Worm (Caenorhabditis elegans) whole organism, midembryonic: ENCODE measurements around the gene ttll-12.

ENCODE experiments used
- T22C8.4 ChIP-seq: fragments of 200-800 bp; sonication (Bioruptor generic); IDR thresholded peaks from 2 replicates; pipeline ENCODE4 v1.3.6; 2022; ENCODE audit warnings: missing genetic modification characterization, missing compliant biosample characterization
- cog-1 ChIP-seq: sonication (generic microtip); optimal IDR thresholded peaks from 2 replicates; lab custom pipeline; 2016; ENCODE audit warnings: missing genetic modification characterization, missing compliant biosample characterization
- flt-1 ChIP-seq: fragments of 200-800 bp; sonication (Bioruptor generic); IDR thresholded peaks from 2 replicates; pipeline ENCODE4 v1.3.6; 2022; ENCODE audit warnings: missing genetic modification characterization, missing compliant biosample characterization
- klf-2 ChIP-seq: fragments of 200-800 bp; sonication (Bioruptor generic); conservative IDR thresholded peaks from 2 replicates; pipeline ENCODE4 v1.3.6; 2022; ENCODE audit warnings: missing genetic modification reagents, missing genetic modification characterization, missing compliant biosample characterization
- med-1 ChIP-seq: sonication (generic microtip); optimal IDR thresholded peaks from 2 replicates; lab custom pipeline; 2017; ENCODE audit warnings: missing genetic modification characterization, mild to moderate bottlenecking, missing compliant biosample characterization, antibody characterized with exemption, missing genetic modification reagents; ENCODE audit not compliant: insufficient read depth
- ref-1 ChIP-seq: fragments of 200-800 bp; sonication (Bioruptor generic); conservative IDR thresholded peaks from 2 replicates; pipeline ENCODE4 v1.3.6; 2022; ENCODE audit warnings: missing genetic modification reagents, missing genetic modification characterization, missing compliant biosample characterization
- tab-1 ChIP-seq: fragments of 200-800 bp; sonication (Bioruptor generic); IDR thresholded peaks from 2 replicates; pipeline ENCODE4 v1.3.6; 2022; ENCODE audit warnings: missing genetic modification characterization, missing compliant biosample characterization
- ztf-23 ChIP-seq: fragments of 200-800 bp; sonication (Bioruptor generic); IDR thresholded peaks from 2 replicates; pipeline ENCODE4 v1.3.6; 2022; ENCODE audit warnings: missing genetic modification reagents, missing genetic modification characterization, missing compliant biosample characterization
- ztf-29 ChIP-seq: fragments of 200-800 bp; sonication (Bioruptor generic); IDR thresholded peaks from 2 replicates; pipeline ENCODE4 v1.3.6; 2022; ENCODE audit warnings: missing genetic modification reagents, missing genetic modification characterization, missing compliant biosample characterization

ttll-12 gene

ce11 chrII:9324824-9325351 is 13.9 kb upstream of the ttll-12 start, which contains the start of gene eat-3:
eat-3 (plus strand) TSS chrII:9324874.
- TF ChIP-seq klf-2, result no peak
- TF ChIP-seq ztf-23 (GFP tag; lab: Robert Waterston, UW), result peak; percentile 65
- TF ChIP-seq flt-1 (GFP tag; lab: Robert Waterston, UW), result no peak
- TF ChIP-seq cog-1 (tag; lab: Kevin White, UChicago), result no peak
- TF ChIP-seq ztf-29 (GFP tag; lab: Robert Waterston, UW), result no peak
- no peak for TF ChIP-seq tab-1 (GFP tag; lab: Robert Waterston, UW)
- TF ChIP-seq med-1 (GFP tag; lab: Kevin White, UChicago), result no peak

- TF ChIP-seq tab-1 (GFP tag; lab: Robert Waterston, UW), result no peak
- TF ChIP-seq med-1 (GFP tag; lab: Kevin White, UChicago), result no peak
- no peak for TF ChIP-seq ref-1 (GFP tag; lab: Robert Waterston, UW)
- no peak for TF ChIP-seq klf-2
- no peak for TF ChIP-seq ztf-29 (GFP tag; lab: Robert Waterston, UW)
- TF ChIP-seq T22C8.4 (GFP tag; lab: Robert Waterston, UW), result no peak
- TF ChIP-seq flt-1 (GFP tag; lab: Robert Waterston, UW), result no peak
- no peak for TF ChIP-seq ztf-23 (GFP tag; lab: Robert Waterston, UW)
- TF ChIP-seq cog-1 (tag; lab: Kevin White, UChicago), result no peak
These were observed 13.2 kb upstream of the ttll-12 start for ce11 chrII:9325555-9325954.

ce11 chrII:9329474-9329873 is 9.3 kb upstream of the ttll-12 start, which contains the start of gene wbp-2:
wbp-2 (plus strand) TSS chrII:9329774.
- no peak for TF ChIP-seq tab-1 (GFP tag; lab: Robert Waterston, UW)
- TF ChIP-seq T22C8.4 (GFP tag; lab: Robert Waterston, UW), result no peak
- TF ChIP-seq klf-2, result no peak
- no peak for TF ChIP-seq ztf-23 (GFP tag; lab: Robert Waterston, UW)
- no peak for TF ChIP-seq flt-1 (GFP tag; lab: Robert Waterston, UW)

ce11 chrII:9331343-9331742 is 7.5 kb upstream of the ttll-12 start, which contains the start of gene eif-3.F:
eif-3.F (plus strand) TSS chrII:9331643.
- TF ChIP-seq ztf-29 (GFP tag; lab: Robert Waterston, UW) (no peak), flt-1 (GFP tag; lab: Robert Waterston, UW) (no peak), T22C8.4 (GFP tag; lab: Robert Waterston, UW) (no peak), med-1 (GFP tag; lab: Kevin White, UChicago) (no peak), klf-2 (no peak), tab-1 (GFP tag; lab: Robert Waterston, UW) (no peak), cog-1 (tag; lab: Kevin White, UChicago) (no peak), ref-1 (GFP tag; lab: Robert Waterston, UW) (no peak), ztf-23 (GFP tag; lab: Robert Waterston, UW) (no peak)

ce11 chrII:9333034-9333433 is 5.8 kb upstream of the ttll-12 start:
- TF ChIP-seq tab-1 (GFP tag; lab: Robert Waterston, UW) (no peak), klf-2 (no peak), med-1 (GFP tag; lab: Kevin White, UChicago) (no peak), flt-1 (GFP tag; lab: Robert Waterston, UW) (no peak), cog-1 (tag; lab: Kevin White, UChicago) (no peak), T22C8.4 (GFP tag; lab: Robert Waterston, UW) (no peak), ztf-23 (GFP tag; lab: Robert Waterston, UW) (no peak), ztf-29 (GFP tag; lab: Robert Waterston, UW) (no peak), ref-1 (GFP tag; lab: Robert Waterston, UW) (no peak)

ce11 chrII:9333714-9334113 is 5.1 kb upstream of the ttll-12 start, which contains the start of gene scp-1:
scp-1 (plus strand) TSS chrII:9334014.
- TF ChIP-seq med-1 (GFP tag; lab: Kevin White, UChicago) (no peak), ref-1 (GFP tag; lab: Robert Waterston, UW) (no peak), T22C8.4 (GFP tag; lab: Robert Waterston, UW) (no peak), klf-2 (no peak), cog-1 (tag; lab: Kevin White, UChicago) (no peak), tab-1 (GFP tag; lab: Robert Waterston, UW) (no peak), flt-1 (GFP tag; lab: Robert Waterston, UW) (no peak), ztf-23 (GFP tag; lab: Robert Waterston, UW) (no peak), ztf-29 (GFP tag; lab: Robert Waterston, UW) (no peak)

- no peak for TF ChIP-seq flt-1 (GFP tag; lab: Robert Waterston, UW)
- no peak for TF ChIP-seq ref-1 (GFP tag; lab: Robert Waterston, UW)
- no peak for TF ChIP-seq T22C8.4 (GFP tag; lab: Robert Waterston, UW)
- TF ChIP-seq klf-2, result no peak
- no peak for TF ChIP-seq med-1 (GFP tag; lab: Kevin White, UChicago)
- no peak for TF ChIP-seq ztf-29 (GFP tag; lab: Robert Waterston, UW)
- no peak for TF ChIP-seq tab-1 (GFP tag; lab: Robert Waterston, UW)
- TF ChIP-seq cog-1 (tag; lab: Kevin White, UChicago), result no peak
- no peak for TF ChIP-seq ztf-23 (GFP tag; lab: Robert Waterston, UW)
These were observed 2.1 kb upstream of the ttll-12 start for ce11 chrII:9336651-9337050.

- no peak for TF ChIP-seq ztf-23 (GFP tag; lab: Robert Waterston, UW)
- no peak for TF ChIP-seq ztf-29 (GFP tag; lab: Robert Waterston, UW)
These were observed 5.2 kb downstream of the ttll-12 start for ce11 chrII:9343955-9344354.

- TF ChIP-seq ztf-29 (GFP tag; lab: Robert Waterston, UW) (no peak), med-1 (GFP tag; lab: Kevin White, UChicago) (no peak), ztf-23 (GFP tag; lab: Robert Waterston, UW) (no peak), tab-1 (GFP tag; lab: Robert Waterston, UW) (no peak), ref-1 (GFP tag; lab: Robert Waterston, UW) (no peak), cog-1 (tag; lab: Kevin White, UChicago) (no peak), T22C8.4 (GFP tag; lab: Robert Waterston, UW) (no peak), klf-2 (no peak), flt-1 (GFP tag; lab: Robert Waterston, UW) (no peak)
These were observed 6.3 kb downstream of the ttll-12 start for ce11 chrII:9345116-9345515.
